ENCODE assay signal across 1 fruit fly cellular context in genomic region chr3L:11439570-11439969, dm6.
TF ChIP-seq lines count a peak whose summit lies in the region.

No protein-coding gene starts in this region.

TF ChIP-seq in whole organism, embryonic, 481 proteins besides CTCF, POLR2A, EP300 and RAD21 (continued from another document):
- TF ChIP-seq CG4404 (GFP tag; IDR thresholded peaks at IDR 0.05; lab: Robert Waterston, UW) (peak; percentile 52), CG17328 (GFP tag; IDR thresholded peaks at IDR 0.05; lab: Robert Waterston, UW) (peak; percentile 34; the same call in 1 of the 2 replicates), CG12299 (tag; optimal IDR thresholded peaks at IDR 0.05; lab: Kevin White, UChicago) (no peak), Sry-β (GFP tag; optimal IDR thresholded peaks at IDR 0.05; lab: Kevin White, UChicago) (no peak), CG9727 (GFP tag; optimal IDR thresholded peaks at IDR 0.05; lab: Kevin White, UChicago) (peak; percentile 65), CG9437 (GFP tag; optimal IDR thresholded peaks at IDR 0.05; lab: Kevin White, UChicago) (no peak), CG7928 (GFP tag; optimal IDR thresholded peaks at IDR 0.05; lab: Kevin White, UChicago) (no peak), MESR4 (GFP tag; optimal IDR thresholded peaks at IDR 0.05; lab: Kevin White, UChicago) (no peak), ci (GFP tag; IDR thresholded peaks at IDR 0.05; lab: Robert Waterston, UW) (peak; percentile 63; the same call in 2 of the 3 replicates), nau (GFP tag; optimal IDR thresholded peaks at IDR 0.05; lab: Kevin White, UChicago) (no peak), MBD-R2 (GFP tag; IDR thresholded peaks at IDR 0.05; lab: Robert Waterston, UW) (no peak), dysf (GFP tag; IDR thresholded peaks at IDR 0.05; lab: Robert Waterston, UW) (no peak), Hmr (GFP tag; optimal IDR thresholded peaks at IDR 0.05; lab: Kevin White, UChicago) (no peak), corto (GFP tag; optimal IDR thresholded peaks at IDR 0.05; lab: Kevin White, UChicago) (no peak), CG8924 (tag; optimal IDR thresholded peaks at IDR 0.05; lab: Kevin White, UChicago) (peak; percentile 16), C15 (GFP tag; IDR thresholded peaks at IDR 0.05; lab: Robert Waterston, UW) (no peak), fru (optimal IDR thresholded peaks at IDR 0.05; lab: Kevin White, UChicago) (no peak), CG17829 (tag; optimal IDR thresholded peaks at IDR 0.05; lab: Kevin White, UChicago) (peak; percentile 12), CG17912 (GFP tag; optimal IDR thresholded peaks at IDR 0.05; lab: Kevin White, UChicago) (no peak), lab (GFP tag; optimal IDR thresholded peaks at IDR 0.05; lab: Kevin White, UChicago) (peak; percentile 11), Asciz (GFP tag; optimal IDR thresholded peaks at IDR 0.05; lab: Kevin White, UChicago) (no peak), CG13624 (GFP tag; optimal IDR thresholded peaks at IDR 0.05; lab: Kevin White, UChicago) (no peak), Doc2 (GFP tag; IDR thresholded peaks at IDR 0.05; lab: Robert Waterston, UW) (no peak), CG7372 (GFP tag; IDR thresholded peaks at IDR 0.05; lab: Robert Waterston, UW) (no peak), CG31441 (GFP tag; IDR thresholded peaks at IDR 0.05; lab: Robert Waterston, UW) (peak; percentile 32; the same call in 1 of the 2 replicates), vvl (GFP tag; IDR thresholded peaks at IDR 0.05; lab: Robert Waterston, UW) (no peak), Hmx (GFP tag; optimal IDR thresholded peaks at IDR 0.05; lab: Kevin White, UChicago) (no peak), HmgD (GFP tag; optimal IDR thresholded peaks at IDR 0.05; lab: Kevin White, UChicago) (no peak), pan (optimal IDR thresholded peaks at IDR 0.05; lab: Kevin White, UChicago) (no peak), pan (GFP tag; optimal IDR thresholded peaks at IDR 0.05 in 1 of 2, IDR thresholded peaks at IDR 0.05 in 1 of 2) (no peak), kah (GFP tag; optimal IDR thresholded peaks at IDR 0.05; lab: Kevin White, UChicago) (no peak), sens (GFP tag; lab: Kevin White, UChicago) (peak; percentile 78), z (GFP tag; IDR thresholded peaks at IDR 0.05; lab: Robert Waterston, UW) (no peak), amos (GFP tag; IDR thresholded peaks at IDR 0.05; lab: Robert Waterston, UW; ENCODE audit: partially characterized antibody) (no peak), sd (tag; optimal IDR thresholded peaks at IDR 0.05; lab: Kevin White, UChicago) (no peak), prd (optimal IDR thresholded peaks at IDR 0.05; lab: Kevin White, UChicago) (no peak), prd (GFP tag; IDR thresholded peaks at IDR 0.05; lab: Robert Waterston, UW) (peak; percentile 63; the same call in 2 of the 3 replicates), CG16813 (GFP tag; IDR thresholded peaks at IDR 0.05; lab: Robert Waterston, UW; ENCODE audit: partially characterized antibody) (no peak), cg (GFP tag; optimal IDR thresholded peaks at IDR 0.05; lab: Kevin White, UChicago) (peak; percentile 3), CG7839 (tag; optimal IDR thresholded peaks at IDR 0.05; lab: Kevin White, UChicago) (peak; percentile 10), repo (GFP tag; optimal IDR thresholded peaks at IDR 0.05; lab: Kevin White, UChicago) (no peak), twi (tag; optimal IDR thresholded peaks at IDR 0.05; lab: Kevin White, UChicago) (no peak), CG6683 (GFP tag; optimal IDR thresholded peaks at IDR 0.05; lab: Kevin White, UChicago) (no peak), sim (GFP tag; IDR thresholded peaks at IDR 0.05; lab: Robert Waterston, UW) (no peak), hkb (optimal IDR thresholded peaks at IDR 0.05; lab: Kevin White, UChicago) (no peak), hkb (GFP tag; IDR thresholded peaks at IDR 0.05; lab: Robert Waterston, UW) (0 out of 2 replicates have a peak, but pooled peaks have one; percentile 38), Hey (tag; optimal IDR thresholded peaks at IDR 0.05; lab: Kevin White, UChicago) (no peak), ranshi (GFP tag; IDR thresholded peaks at IDR 0.05; lab: Robert Waterston, UW) (no peak; the same call in 1 of the 2 replicates), CG8478 (optimal IDR thresholded peaks at IDR 0.05; lab: Kevin White, UChicago) (no peak), al (GFP tag; IDR thresholded peaks at IDR 0.05; lab: Robert Waterston, UW) (no peak), E2f1 (GFP tag; IDR thresholded peaks at IDR 0.05; lab: Robert Waterston, UW) (0 out of 2 replicates have a peak, but pooled peaks have one; percentile 15), Nf-YB (GFP tag; optimal IDR thresholded peaks at IDR 0.05; lab: Kevin White, UChicago) (no peak), CG14965 (GFP tag; optimal IDR thresholded peaks at IDR 0.05; lab: Kevin White, UChicago; ENCODE audit: borderline replicate concordance) (no peak), wdn (GFP tag; IDR thresholded peaks at IDR 0.05; lab: Robert Waterston, UW) (no peak), Hr78 (GFP tag; optimal IDR thresholded peaks at IDR 0.05; lab: Kevin White, UChicago) (no peak), lilli (GFP tag; optimal IDR thresholded peaks at IDR 0.05; lab: Kevin White, UChicago) (no peak), tap (tag; optimal IDR thresholded peaks at IDR 0.05; lab: Kevin White, UChicago) (no peak), CG14710 (tag; optimal IDR thresholded peaks at IDR 0.05; lab: Kevin White, UChicago) (peak; percentile 13), CrebB (tag; optimal IDR thresholded peaks at IDR 0.05; lab: Kevin White, UChicago) (no peak), Six4 (GFP tag; optimal IDR thresholded peaks at IDR 0.05; lab: Kevin White, UChicago) (no peak), ara (GFP tag; IDR thresholded peaks at IDR 0.05; lab: Robert Waterston, UW) (0 out of 2 replicates have a peak, but pooled peaks have one; percentile 9), scrt (GFP tag; optimal IDR thresholded peaks at IDR 0.05; lab: Kevin White, UChicago) (no peak), CG32767 (GFP tag; IDR thresholded peaks at IDR 0.05; lab: Robert Waterston, UW) (no peak), H15 (GFP tag; IDR thresholded peaks at IDR 0.05; lab: Robert Waterston, UW) (no peak), CG8359 (GFP tag; optimal IDR thresholded peaks at IDR 0.05; lab: Kevin White, UChicago; ENCODE audit: borderline replicate concordance) (no peak), CG6689 (GFP tag; IDR thresholded peaks at IDR 0.05; lab: Robert Waterston, UW) (peak; percentile 38), lbe (GFP tag; optimal IDR thresholded peaks at IDR 0.05; lab: Kevin White, UChicago) (no peak), CG4854 (GFP tag; optimal IDR thresholded peaks at IDR 0.05; lab: Kevin White, UChicago) (no peak), btn (GFP tag; optimal IDR thresholded peaks at IDR 0.05; lab: Kevin White, UChicago) (no peak), bsh (GFP tag; optimal IDR thresholded peaks at IDR 0.05; lab: Kevin White, UChicago) (peak; percentile 5 to 28), CG2889 (GFP tag; IDR thresholded peaks at IDR 0.05; lab: Robert Waterston, UW) (no peak), Awh (GFP tag; IDR thresholded peaks at IDR 0.05; lab: Robert Waterston, UW) (peak; percentile 33; the same call in 1 of the 2 replicates), CG15479 (GFP tag; optimal IDR thresholded peaks at IDR 0.05; lab: Kevin White, UChicago) (no peak), CG1832 (GFP tag; optimal IDR thresholded peaks at IDR 0.05; lab: Kevin White, UChicago) (no peak), CG3847 (GFP tag; IDR thresholded peaks at IDR 0.05; lab: Robert Waterston, UW) (no peak), vfl (GFP tag; optimal IDR thresholded peaks at IDR 0.05; lab: Kevin White, UChicago) (no peak), CG10366 (GFP tag; IDR thresholded peaks at IDR 0.05; lab: Robert Waterston, UW) (no peak), sr (GFP tag; IDR thresholded peaks at IDR 0.05; lab: Robert Waterston, UW) (no peak), tin (GFP tag; optimal IDR thresholded peaks at IDR 0.05; lab: Kevin White, UChicago) (peak; percentile 2)
